Worm (Caenorhabditis elegans) whole organism, L4 larva: ENCODE measurements around the gene nhl-3.
A peak's percentile ranks its signal among the peaks of the same experiment; 100 is the strongest.

Experiments
- F26F4.8 ChIP-seq: fragments of 200-800 bp; sonication (Bioruptor generic); conservative IDR thresholded peaks from 2 replicates; pipeline ENCODE4 v1.3.6; 2022; ENCODE audit warnings: missing genetic modification characterization, missing compliant biosample characterization
- T20F7.1 ChIP-seq: fragments of 200-800 bp; sonication (Bioruptor generic); optimal IDR thresholded peaks from 2 replicates; lab custom pipeline; 2018; ENCODE audit warnings: mild to moderate bottlenecking, missing genetic modification characterization, missing compliant biosample characterization
- aha-1 ChIP-seq: fragments of 150-350 bp; peaks from one replicate; lab custom pipeline; 2014; ENCODE audit warnings: missing biosample characterization, missing genetic modification characterization
- arid-1 ChIP-seq: fragments of 200-800 bp; sonication (Bioruptor generic); conservative IDR thresholded peaks from 2 replicates; pipeline ENCODE4 v1.3.6; 2022; ENCODE audit warnings: missing genetic modification reagents, missing genetic modification characterization, missing compliant biosample characterization
- ceh-28 ChIP-seq: fragments of 150-350 bp; optimal IDR thresholded peaks from 2 replicates; lab custom pipeline; 2014; ENCODE audit warnings: missing biosample characterization, missing genetic modification reagents, missing genetic modification characterization
- ceh-44 ChIP-seq: fragments of 200-800 bp; sonication (Bioruptor generic); IDR thresholded peaks from 2 replicates; pipeline ENCODE4 v1.3.6; 2022; ENCODE audit warnings: missing genetic modification reagents, missing genetic modification characterization, missing compliant biosample characterization
- ceh-82 ChIP-seq: sonication (generic microtip); optimal IDR thresholded peaks from 2 replicates; lab custom pipeline; 2017; ENCODE audit warnings: missing biosample characterization, missing genetic modification characterization
- ces-1 ChIP-seq: fragments of 150-350 bp; sonication (generic microtip); optimal IDR thresholded peaks from 4 replicates; lab custom pipeline; 2014; ENCODE audit warnings: missing biosample characterization, missing genetic modification reagents, missing genetic modification characterization
- daf-19 ChIP-seq: fragments of 200-800 bp; sonication (Bioruptor generic); conservative IDR thresholded peaks from 2 replicates; pipeline ENCODE4 v1.3.6; 2022; ENCODE audit warnings: missing genetic modification characterization, missing compliant biosample characterization
- daf-8 ChIP-seq: fragments of 200-800 bp; sonication (Bioruptor generic); IDR thresholded peaks from 2 replicates; pipeline ENCODE4 v1.3.6; 2022; ENCODE audit warnings: missing genetic modification characterization, missing compliant biosample characterization
- dmd-6 ChIP-seq: fragments of 200-800 bp; sonication (Bioruptor generic); IDR thresholded peaks from 2 replicates; pipeline ENCODE4 v1.3.6; 2022; ENCODE audit warnings: missing genetic modification reagents, missing genetic modification characterization, missing compliant biosample characterization
- dmd-8 ChIP-seq: fragments of 200-800 bp; sonication (Bioruptor generic); IDR thresholded peaks from 2 replicates; pipeline ENCODE4 v1.3.6; 2022; ENCODE audit warnings: missing genetic modification characterization, missing compliant biosample characterization
- dpl-1 ChIP-seq: fragments of 150-350 bp; optimal IDR thresholded peaks from 2 replicates; lab custom pipeline; 2014; ENCODE audit warnings: missing biosample characterization, missing genetic modification reagents, missing genetic modification characterization
- dve-1 ChIP-seq: sonication (generic microtip); optimal IDR thresholded peaks from 2 replicates; lab custom pipeline; 2017; ENCODE audit warnings: antibody characterized with exemption, mild to moderate bottlenecking, missing genetic modification characterization, missing compliant biosample characterization; ENCODE audit not compliant: insufficient read depth
- egl-27 ChIP-seq: sonication (generic microtip); optimal IDR thresholded peaks from 3 replicates; lab custom pipeline; 2017; ENCODE audit warnings: missing biosample characterization, missing genetic modification reagents, missing genetic modification characterization
- fos-1 ChIP-seq: fragments of 150-350 bp; optimal IDR thresholded peaks from 2 replicates; lab custom pipeline; 2014; ENCODE audit warnings: missing biosample characterization, missing genetic modification characterization
- hlh-11 ChIP-seq: fragments of 200-800 bp; sonication (Bioruptor generic); optimal IDR thresholded peaks from 2 replicates; lab custom pipeline; 2018; ENCODE audit warnings: mild to moderate bottlenecking, missing genetic modification characterization, missing compliant biosample characterization
- hlh-30 ChIP-seq: sonication (generic microtip); optimal IDR thresholded peaks from 2 replicates; lab custom pipeline; 2017; ENCODE audit warnings: antibody characterized with exemption, mild to moderate bottlenecking, missing genetic modification characterization, missing compliant biosample characterization; ENCODE audit not compliant: insufficient read depth
- hmg-1.1 ChIP-seq: fragments of 200-800 bp; sonication (Bioruptor generic); IDR thresholded peaks from 2 replicates; pipeline ENCODE4 v1.3.6; 2022; ENCODE audit warnings: missing genetic modification reagents, missing genetic modification characterization, missing compliant biosample characterization
- lim-7 ChIP-seq: fragments of 200-800 bp; sonication (Bioruptor generic); IDR thresholded peaks from 2 replicates; pipeline ENCODE4 v1.3.6; 2022; ENCODE audit warnings: missing genetic modification characterization, missing compliant biosample characterization
- lin-13 ChIP-seq: fragments of 150-350 bp; optimal IDR thresholded peaks from 2 replicates; lab custom pipeline; 2014; ENCODE audit warnings: missing biosample characterization, missing genetic modification reagents, missing genetic modification characterization
- lin-29 ChIP-seq: fragments of 200-800 bp; sonication (Bioruptor generic); IDR thresholded peaks from 2 replicates; pipeline ENCODE4 v1.3.6; 2022; ENCODE audit warnings: missing genetic modification reagents, missing genetic modification characterization, missing compliant biosample characterization
- lin-38 ChIP-seq: fragments of 200-800 bp; sonication (Bioruptor generic); IDR thresholded peaks from 2 replicates; pipeline ENCODE4 v1.3.6; 2022; ENCODE audit warnings: missing genetic modification reagents, missing genetic modification characterization, missing compliant biosample characterization
- lin-39 ChIP-seq: fragments of 150-350 bp; optimal IDR thresholded peaks from 2 replicates; lab custom pipeline; 2014; ENCODE audit warnings: missing biosample characterization, missing genetic modification reagents, missing genetic modification characterization
- lsy-2 ChIP-seq, 2 experiments: fragments of 150-350 bp in 1 of 2; sonication (generic microtip) in 1 of 2; optimal IDR thresholded peaks; 2 replicates each; lab custom pipeline; 2014 to 2017; ENCODE audit warnings: missing biosample characterization in 2 of 2, missing genetic modification characterization in 2 of 2
- mdl-1 ChIP-seq, 2 experiments: fragments of 150-350 bp in 1 of 2; sonication (generic microtip) in 1 of 2; optimal IDR thresholded peaks; 2 replicates each; lab custom pipeline; 2014 to 2017; ENCODE audit warnings: missing biosample characterization in 2 of 2, missing genetic modification characterization in 2 of 2
- mep-1 ChIP-seq: fragments of 150-350 bp; sonication (generic microtip); optimal IDR thresholded peaks from 3 replicates; lab custom pipeline; 2014; ENCODE audit warnings: missing biosample characterization, missing genetic modification characterization
- mes-2 ChIP-seq: sonication (generic microtip); optimal IDR thresholded peaks from 2 replicates; lab custom pipeline; 2016; ENCODE audit warnings: missing genotype, mild to moderate bottlenecking, missing genetic modification characterization, missing compliant biosample characterization; ENCODE audit not compliant: poor library complexity, severe bottlenecking
- mxl-2 ChIP-seq: fragments of 200-800 bp; sonication (Bioruptor generic); conservative IDR thresholded peaks from 2 replicates; pipeline ENCODE4 v1.3.6; 2022; ENCODE audit warnings: missing genetic modification reagents, missing genetic modification characterization, missing compliant biosample characterization
- nhr-10 ChIP-seq: fragments of 150-350 bp; optimal IDR thresholded peaks from 2 replicates; lab custom pipeline; 2014; ENCODE audit warnings: missing biosample characterization, missing genetic modification characterization
- nhr-25 ChIP-seq: sonication (generic microtip); optimal IDR thresholded peaks from 2 replicates; lab custom pipeline; 2017; ENCODE audit warnings: missing genetic modification characterization, mild to moderate bottlenecking, missing compliant biosample characterization, antibody characterized with exemption, moderate library complexity, borderline replicate concordance; ENCODE audit not compliant: insufficient read depth
- nhr-28 ChIP-seq: fragments of 150-350 bp; optimal IDR thresholded peaks from 2 replicates; lab custom pipeline; 2014; ENCODE audit warnings: missing biosample characterization, missing genetic modification characterization
- nhr-42 ChIP-seq: fragments of 200-800 bp; sonication (Bioruptor generic); IDR thresholded peaks from 2 replicates; pipeline ENCODE4 v1.3.6; 2022; ENCODE audit warnings: missing genetic modification characterization, missing compliant biosample characterization
- nhr-48 ChIP-seq: sonication (generic microtip); optimal IDR thresholded peaks from 2 replicates; lab custom pipeline; 2016; ENCODE audit warnings: mild to moderate bottlenecking, missing genetic modification characterization, missing compliant biosample characterization
- nhr-6 ChIP-seq: fragments of 150-350 bp; optimal IDR thresholded peaks from 2 replicates; lab custom pipeline; 2014; ENCODE audit warnings: missing biosample characterization, missing genetic modification characterization
- pha-4 ChIP-seq, 2 experiments: fragments of 150-350 bp in 1 of 2; fragments of 200-800 bp in 1 of 2; sonication (Bioruptor generic) in 1 of 2; IDR thresholded peaks in 1 of 2; optimal IDR thresholded peaks in 1 of 2; 2 replicates each; pipeline versions ENCODE4 v1.3.6 to Lab custom; 2014 to 2022; ENCODE audit warnings: missing genetic modification characterization in 2 of 2, missing genetic modification reagents in 2 of 2, missing biosample characterization in 1 of 2, missing compliant biosample characterization in 1 of 2
- rbr-2 ChIP-seq: sonication (generic microtip); optimal IDR thresholded peaks from 2 replicates; lab custom pipeline; 2016; ENCODE audit warnings: missing genotype, missing genetic modification characterization, missing compliant biosample characterization
- sdz-12 ChIP-seq: fragments of 200-800 bp; sonication (Bioruptor generic); optimal IDR thresholded peaks from 2 replicates; lab custom pipeline; 2018; ENCODE audit warnings: mild to moderate bottlenecking, missing genetic modification characterization, missing compliant biosample characterization
- snpc-4 ChIP-seq: fragments of 150-350 bp; optimal IDR thresholded peaks from 2 replicates; lab custom pipeline; 2014; ENCODE audit warnings: missing biosample characterization, missing genetic modification characterization
- tag-97 ChIP-seq: fragments of 200-800 bp; sonication (Bioruptor generic); IDR thresholded peaks from 2 replicates; pipeline ENCODE4 v1.3.6; 2022; ENCODE audit warnings: missing genetic modification characterization, missing compliant biosample characterization
- zfp-2 ChIP-seq: sonication (generic microtip); optimal IDR thresholded peaks from 2 replicates; lab custom pipeline; 2016; ENCODE audit warnings: mild to moderate bottlenecking, missing genetic modification characterization, missing compliant biosample characterization
- zfp-3 ChIP-seq: fragments of 200-800 bp; sonication (Bioruptor generic); conservative IDR thresholded peaks from 2 replicates; pipeline ENCODE4 v1.3.6; 2022; ENCODE audit warnings: missing genetic modification reagents, missing genetic modification characterization, missing compliant biosample characterization
- ztf-11 ChIP-seq: fragments of 150-350 bp; optimal IDR thresholded peaks from 2 replicates; lab custom pipeline; 2014; ENCODE audit warnings: missing biosample characterization, missing genetic modification characterization

nhl-3 gene

DNA sequence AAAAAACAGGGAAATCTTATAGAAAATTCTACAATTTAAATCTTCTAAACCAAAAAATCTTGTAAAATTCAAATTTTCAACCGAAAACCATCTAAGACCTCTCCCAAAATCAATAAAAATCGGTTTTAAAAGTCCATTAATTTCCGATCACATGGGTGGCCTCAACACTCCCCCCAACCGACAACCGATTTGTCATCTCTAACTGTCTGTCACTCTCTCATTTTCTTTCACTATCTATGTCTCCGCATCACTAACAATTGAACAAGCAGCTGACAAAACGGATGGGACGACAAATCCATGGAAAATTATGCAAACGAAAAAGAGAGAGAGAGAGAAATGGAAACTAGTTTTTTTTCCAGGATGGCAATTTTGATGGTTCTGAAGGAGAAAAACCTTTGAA, 1.0 kb upstream of the nhl-3 start (continued):
- TF ChIP-seq zfp-2 (tag; lab: Kevin White, UChicago) (no peak), lin-29 (GFP tag; lab: Robert Waterston, UW) (no peak), dmd-6 (no peak), dve-1 (tag; lab: Kevin White, UChicago) (peak; percentile 45), T20F7.1 (GFP tag; lab: Kevin White, UChicago) (no peak), lsy-2 (tag; optimal IDR thresholded peaks at IDR 0.05; lab: Kevin White, UChicago) (peak in 1 of 2 experiments; percentile 68), mxl-2 (GFP tag; lab: Robert Waterston, UW) (no peak), fos-1 (tag; lab: Kevin White, UChicago) (no peak), lin-39 (tag; lab: Kevin White, UChicago) (no peak), ztf-11 (no peak), ceh-44 (GFP tag; lab: Robert Waterston, UW) (no peak), zfp-3 (no peak), hlh-30 (tag; lab: Kevin White, UChicago) (peak; percentile 94), snpc-4 (tag; lab: Kevin White, UChicago) (no peak), egl-27 (tag; lab: Kevin White, UChicago) (no peak), dpl-1 (peak; percentile 19), nhr-25 (tag; lab: Kevin White, UChicago) (no peak), nhr-10 (tag; lab: Kevin White, UChicago) (no peak)

DNA sequence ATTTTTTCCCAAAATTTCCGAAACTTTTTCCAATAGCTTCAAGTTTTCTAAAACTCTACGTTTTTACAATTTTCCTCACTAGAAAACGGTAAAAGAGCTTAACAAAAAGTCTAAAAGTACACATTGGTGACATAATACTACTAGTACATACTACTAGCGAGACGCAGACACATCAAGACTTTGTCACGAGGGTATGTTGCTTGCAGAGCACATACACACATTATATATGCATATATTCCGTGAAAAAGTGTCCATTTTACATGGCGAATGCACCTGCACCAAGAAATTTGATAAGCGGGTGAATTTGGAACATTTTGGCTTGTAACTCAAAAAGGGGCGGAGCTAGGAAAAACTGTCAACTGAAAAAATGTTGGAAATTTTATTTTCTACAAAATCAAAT, 615 bp downstream of the nhl-3 start:
- TF ChIP-seq mdl-1 (tag; optimal IDR thresholded peaks at IDR 0.05; lab: Kevin White, UChicago) (peak in 1 of 2 experiments; percentile 79), tag-97 (GFP tag; lab: Robert Waterston, UW) (no peak), hlh-30 (tag; lab: Kevin White, UChicago) (peak; percentile 88), ztf-11 (no peak), zfp-3 (no peak), snpc-4 (tag; lab: Kevin White, UChicago) (no peak), lsy-2 (tag; optimal IDR thresholded peaks at IDR 0.05; lab: Kevin White, UChicago) (peak in 1 of 2 experiments; percentile 52), dve-1 (tag; lab: Kevin White, UChicago) (peak; percentile 67), ceh-28 (tag; lab: Kevin White, UChicago) (no peak), lim-7 (GFP tag; lab: Robert Waterston, UW) (no peak), zfp-2 (tag; lab: Kevin White, UChicago) (no peak), nhr-48 (tag; lab: Kevin White, UChicago) (no peak), nhr-42 (no peak), daf-19 (GFP tag; lab: Robert Waterston, UW) (no peak), mes-2 (tag; lab: Kevin White, UChicago) (peak; percentile 51), arid-1 (GFP tag; lab: Robert Waterston, UW) (no peak), daf-8 (no peak), rbr-2 (tag; lab: Kevin White, UChicago) (no peak), fos-1 (tag; lab: Kevin White, UChicago) (no peak), ces-1 (no peak), ceh-82 (no peak), sdz-12 (GFP tag; lab: Kevin White, UChicago) (no peak), pha-4 (GFP tag; IDR thresholded peaks at IDR 0.05; lab: Robert Waterston, UW) (no peak), pha-4 (tag; optimal IDR thresholded peaks at IDR 0.05; lab: Kevin White, UChicago) (peak; percentile 70), mep-1 (peak; percentile 42), ceh-44 (GFP tag; lab: Robert Waterston, UW) (no peak), F26F4.8 (no peak), T20F7.1 (GFP tag; lab: Kevin White, UChicago) (no peak), dmd-6 (no peak), hmg-1.1 (GFP tag; lab: Robert Waterston, UW) (peak; percentile 17; the same call in 1 of the 2 replicates), dmd-8 (GFP tag; lab: Robert Waterston, UW) (no peak), nhr-28 (tag; lab: Kevin White, UChicago) (no peak), hlh-11 (tag; lab: Kevin White, UChicago) (peak; percentile 21), aha-1 (tag; lab: Kevin White, UChicago) (no peak), lin-38 (GFP tag; lab: Robert Waterston, UW) (no peak), lin-13 (GFP tag; lab: Kevin White, UChicago) (no peak), nhr-6 (tag; lab: Kevin White, UChicago) (no peak)
